Fruit fly (Drosophila melanogaster): Measurements from ENCODE around the gene CG2246.

CG2246 gene

DNA sequence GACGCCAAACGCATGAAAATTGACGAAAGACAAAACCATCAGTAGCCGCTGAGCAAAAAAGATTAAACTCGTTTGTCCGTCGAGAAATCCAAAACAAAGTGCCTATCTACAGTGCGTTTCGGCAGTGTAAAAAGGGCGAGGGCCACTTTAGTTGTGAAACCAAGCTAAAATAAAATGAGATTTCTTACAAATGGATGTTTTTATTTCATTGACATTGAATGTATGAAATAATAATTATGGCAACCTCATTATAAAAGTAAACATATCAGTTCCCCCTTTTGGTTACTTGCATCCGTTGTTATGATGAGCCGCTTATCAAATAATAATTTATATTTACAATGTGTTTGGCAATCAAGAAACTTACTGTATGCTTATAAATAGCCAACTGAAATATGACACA, 36.8 kb downstream of the CG2246 start (continued):
- TF ChIP-seq sd (tag; optimal IDR thresholded peaks at IDR 0.05) = no peak
- no peak for TF ChIP-seq Vsx1 (GFP tag; optimal IDR thresholded peaks at IDR 0.05)
- TF ChIP-seq CG10274 (GFP tag; optimal IDR thresholded peaks at IDR 0.05) = no peak
- TF ChIP-seq Dll (GFP tag; IDR thresholded peaks at IDR 0.05; ENCODE audit: partially characterized antibody) = no peak
- no peak for TF ChIP-seq CG11696 (GFP tag; IDR thresholded peaks at IDR 0.05)
- TF ChIP-seq CG3838 (GFP tag; optimal IDR thresholded peaks at IDR 0.05) = no peak
- TF ChIP-seq inv (GFP tag; IDR thresholded peaks at IDR 0.05; ENCODE audit: partially characterized antibody) = no peak
- no peak for TF ChIP-seq croc (GFP tag; conservative IDR thresholded peaks at IDR 0.05)
- peak; percentile 22 for TF ChIP-seq gem (tag; optimal IDR thresholded peaks at IDR 0.05)
- no peak for TF ChIP-seq CG1832 (GFP tag; optimal IDR thresholded peaks at IDR 0.05)
- TF ChIP-seq klu (GFP tag; IDR thresholded peaks at IDR 0.05) = no peak
- TF ChIP-seq HLHmδ (GFP tag; optimal IDR thresholded peaks at IDR 0.05) = no peak
- TF ChIP-seq ken (GFP tag; IDR thresholded peaks at IDR 0.05) = no peak

DNA sequence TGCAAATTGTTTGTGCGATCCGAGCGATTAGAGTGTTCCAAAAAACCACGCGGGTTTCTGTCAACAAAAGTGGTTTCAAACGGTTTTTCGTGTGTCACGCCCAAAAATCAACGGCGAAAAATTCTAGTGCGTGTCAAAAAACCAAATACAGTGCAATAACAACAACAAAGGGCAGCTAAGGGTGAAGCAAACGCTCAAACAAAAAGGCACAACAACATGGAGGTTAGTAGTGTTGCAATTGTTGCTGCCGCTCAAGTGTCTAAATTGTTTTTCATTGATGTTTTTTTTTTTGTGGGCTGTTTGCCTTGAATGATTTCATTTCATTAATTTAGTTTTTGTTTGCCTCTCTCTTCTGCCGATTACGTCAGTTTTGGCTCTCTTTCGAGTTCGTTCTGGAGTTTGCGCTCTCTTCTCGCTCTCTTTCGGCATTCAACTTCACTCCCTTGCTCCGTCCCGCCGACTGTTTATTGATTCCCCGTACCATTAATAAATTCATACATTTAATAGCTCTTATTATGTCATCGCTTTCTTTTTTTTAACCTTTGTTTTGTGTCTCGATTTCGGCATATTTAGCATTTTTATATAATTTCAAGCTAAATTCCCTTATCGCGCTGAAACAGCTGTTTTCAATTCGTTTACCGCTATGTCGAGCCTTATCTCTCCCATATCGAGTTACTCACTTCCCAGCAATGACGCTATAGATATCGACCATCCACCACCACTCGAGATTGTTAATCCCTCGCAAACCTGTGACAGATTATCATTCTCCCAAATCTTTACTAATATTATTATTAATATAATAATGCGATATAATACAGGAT, 37.8 kb downstream of the CG2246 start:
- TF ChIP-seq tll (GFP tag; optimal IDR thresholded peaks at IDR 0.05) (no peak), CG4360 (GFP tag; IDR thresholded peaks at IDR 0.05) (peak; percentile 95), CG12299 (tag; optimal IDR thresholded peaks at IDR 0.05) (peak; percentile 76), chm (GFP tag; IDR thresholded peaks at IDR 0.05) (no peak), CG1792 (GFP tag; optimal IDR thresholded peaks at IDR 0.05) (no peak), nau (GFP tag; optimal IDR thresholded peaks at IDR 0.05) (peak; percentile 2), CG11504 (tag; optimal IDR thresholded peaks at IDR 0.05) (no peak), CG8290 (GFP tag; optimal IDR thresholded peaks at IDR 0.05) (no peak), CG8290 (tag; optimal IDR thresholded peaks at IDR 0.05) (no peak), sna (GFP tag; IDR thresholded peaks at IDR 0.05; ENCODE audit: partially characterized antibody) (no peak), z (GFP tag; IDR thresholded peaks at IDR 0.05) (no peak), NC2β (GFP tag; optimal IDR thresholded peaks at IDR 0.05) (no peak), Fer1 (GFP tag; optimal IDR thresholded peaks at IDR 0.05) (peak; percentile 19), CG8281 (tag; optimal IDR thresholded peaks at IDR 0.05) (peak; percentile 1), dan (GFP tag; IDR thresholded peaks at IDR 0.05) (no peak), fd64A (GFP tag; optimal IDR thresholded peaks at IDR 0.05) (no peak), CG13894 (tag; optimal IDR thresholded peaks at IDR 0.05) (no peak), CG18764 (GFP tag; optimal IDR thresholded peaks at IDR 0.05) (no peak), CG10543 (GFP tag; optimal IDR thresholded peaks at IDR 0.05) (peak; percentile 20), CG7928 (GFP tag; optimal IDR thresholded peaks at IDR 0.05) (no peak), vvl (GFP tag; IDR thresholded peaks at IDR 0.05) (peak; percentile 24; the same call in 1 of the 2 replicates), Ets97D (GFP tag; optimal IDR thresholded peaks at IDR 0.05) (no peak), CG18599 (GFP tag; optimal IDR thresholded peaks at IDR 0.05) (no peak), Dad (GFP tag; optimal IDR thresholded peaks at IDR 0.05) (no peak), HLH4C (GFP tag; IDR thresholded peaks at IDR 0.05; ENCODE audit: partially characterized antibody) (no peak), lilli (GFP tag; optimal IDR thresholded peaks at IDR 0.05) (no peak), gem (tag; optimal IDR thresholded peaks at IDR 0.05) (no peak), CG6683 (GFP tag; optimal IDR thresholded peaks at IDR 0.05) (no peak), Abd-B (GFP tag; optimal IDR thresholded peaks at IDR 0.05) (no peak), D19A (tag; optimal IDR thresholded peaks at IDR 0.05) (no peak), Dll (GFP tag; IDR thresholded peaks at IDR 0.05; ENCODE audit: partially characterized antibody) (no peak), sqz (GFP tag; optimal IDR thresholded peaks at IDR 0.05) (peak; percentile 85), CG2889 (GFP tag; IDR thresholded peaks at IDR 0.05) (no peak), abd-A (tag; optimal IDR thresholded peaks at IDR 0.05) (peak; percentile 45), Blimp-1 (GFP tag; optimal IDR thresholded peaks at IDR 0.05) (no peak), CG4820 (GFP tag; optimal IDR thresholded peaks at IDR 0.05) (no peak), onecut (GFP tag; IDR thresholded peaks at IDR 0.05) (peak; percentile 89)

Measured in whole organism, embryonic.